Fruit fly (Drosophila melanogaster) whole organism, embryonic: ENCODE results near the gene Osbp.

Source experiments
- Antp ChIP-seq: fragments of 200-800 bp; sonication (Bioruptor generic); optimal IDR thresholded peaks from 3 replicates; lab custom pipeline; 2016; ENCODE audit warnings: missing biosample characterization, missing genetic modification characterization
- CG15696 ChIP-seq: fragments of 200-800 bp; sonication (Bioruptor generic); optimal IDR thresholded peaks from 2 replicates; lab custom pipeline; 2019; ENCODE audit warnings: missing biosample characterization, mild to moderate bottlenecking, missing genetic modification characterization, moderate library complexity
- CG3847 ChIP-seq: fragments of 200-800 bp; sonication (Bioruptor generic); IDR thresholded peaks from 2 replicates; pipeline ENCODE4 v1.3.6; 2022; ENCODE audit warnings: missing biosample characterization, missing genetic modification characterization
- CG7271 ChIP-seq: fragments of 200-800 bp; sonication (Bioruptor generic); optimal IDR thresholded peaks from 2 replicates; lab custom pipeline; 2018; ENCODE audit warnings: missing biosample characterization, mild to moderate bottlenecking, missing genetic modification characterization, moderate library complexity
- D ChIP-seq, 2 experiments: fragments of 200-800 bp in 1 of 2; fragments of >200 bp in 1 of 2; sonication (Bioruptor generic) in 1 of 2; optimal IDR thresholded peaks; 2 replicates in 1 of 2; 3 replicates in 1 of 2; lab custom pipeline; 2017; ENCODE audit warnings: mild to moderate bottlenecking in 1 of 2, missing biosample characterization in 1 of 2, missing genetic modification characterization in 1 of 2, missing genetic modification reagents in 1 of 2
- Eip74EF ChIP-seq, 2 experiments: fragments of 200-800 bp in 1 of 2; fragments of >200 bp in 1 of 2; sonication (Bioruptor generic) in 1 of 2; optimal IDR thresholded peaks; 2 replicates each; lab custom pipeline; 2017 to 2019; ENCODE audit warnings: missing biosample characterization in 2 of 2, missing genetic modification characterization in 2 of 2, mild to moderate bottlenecking in 1 of 2, moderate library complexity in 1 of 2
- Ets65A ChIP-seq: fragments of 200-800 bp; sonication (Bioruptor generic); peaks from one replicate; lab custom pipeline; 2016; ENCODE audit warnings: missing biosample characterization, missing genetic modification characterization
- Max ChIP-seq: fragments of 200-800 bp; sonication (Bioruptor generic); optimal IDR thresholded peaks from 2 replicates; lab custom pipeline; 2016; ENCODE audit warnings: missing biosample characterization, mild to moderate bottlenecking, missing genetic modification characterization
- Sox100B ChIP-seq: fragments of 200-800 bp; sonication (Bioruptor generic); optimal IDR thresholded peaks from 3 replicates; lab custom pipeline; 2018; ENCODE audit warnings: missing biosample characterization, mild to moderate bottlenecking, missing genetic modification characterization
- corto ChIP-seq: fragments of 200-800 bp; sonication (Bioruptor generic); optimal IDR thresholded peaks from 2 replicates; lab custom pipeline; 2016; ENCODE audit warnings: missing biosample characterization, mild to moderate bottlenecking, missing genetic modification characterization, moderate library complexity
- pros ChIP-seq: fragments of 200-800 bp; sonication (Bioruptor generic); optimal IDR thresholded peaks from 3 replicates; lab custom pipeline; 2019; ENCODE audit warnings: missing biosample characterization, mild to moderate bottlenecking, missing genetic modification characterization, moderate library complexity
- sim ChIP-seq: fragments of 200-800 bp; sonication (Bioruptor generic); IDR thresholded peaks from 2 replicates; pipeline ENCODE4 v1.3.6; 2022; ENCODE audit warnings: missing biosample characterization, missing genetic modification characterization
- sob ChIP-seq: fragments of 200-800 bp; sonication (Bioruptor generic); IDR thresholded peaks from 2 replicates; pipeline ENCODE4 v1.3.6; 2022; ENCODE audit warnings: missing biosample characterization, missing genetic modification characterization
- zfh2 ChIP-seq: fragments of 200-800 bp; sonication (Bioruptor generic); optimal IDR thresholded peaks from 2 replicates; lab custom pipeline; 2016; ENCODE audit warnings: missing biosample characterization, missing genetic modification characterization

DNA sequence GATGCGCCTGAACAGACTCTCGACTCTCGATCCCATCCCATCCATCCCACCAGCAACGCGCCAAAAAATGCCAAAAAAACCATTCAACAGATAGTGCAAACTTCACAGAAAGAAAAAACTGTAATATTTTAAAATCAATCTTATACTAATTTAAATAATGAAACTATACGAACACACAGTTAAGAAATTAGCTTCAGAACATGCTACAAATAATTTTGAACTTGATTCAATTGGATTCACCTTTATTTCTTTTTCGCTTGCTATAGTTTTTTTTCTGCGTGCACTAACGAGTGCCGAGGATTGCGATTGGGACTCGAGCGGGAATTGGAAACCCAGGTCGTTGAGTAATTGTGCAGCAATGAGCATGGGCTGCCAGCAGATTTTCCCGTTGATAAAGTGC is 30.0 kb downstream of the Osbp start:
- TF ChIP-seq zfh2 (GFP tag; lab: Kevin White, UChicago) (no peak), CG3847 (GFP tag; lab: Robert Waterston, UW) (no peak), CG15696 (no peak), Max (GFP tag; lab: Kevin White, UChicago) (no peak), sob (GFP tag; lab: Robert Waterston, UW) (no peak), D (optimal IDR thresholded peaks at IDR 0.05; lab: Kevin White, UChicago) (no peak), D (GFP tag; optimal IDR thresholded peaks at IDR 0.05; lab: Kevin White, UChicago) (no peak), CG7271 (tag; lab: Kevin White, UChicago) (no peak), Ets65A (GFP tag; lab: Kevin White, UChicago) (no peak), Antp (no peak), pros (GFP tag; lab: Kevin White, UChicago) (no peak), sim (GFP tag; lab: Robert Waterston, UW) (no peak), Eip74EF (GFP tag; optimal IDR thresholded peaks at IDR 0.05; lab: Kevin White, UChicago) (no peak), corto (GFP tag; lab: Kevin White, UChicago) (no peak), Sox100B (GFP tag; lab: Kevin White, UChicago) (no peak)
